Fruit fly (Drosophila melanogaster) Kc167 (cell line): Measurements from ENCODE around the gene SmydA-2.

Experiments
- h ChIP-seq: fragments of >200 bp; optimal IDR thresholded peaks from 3 replicates; lab custom pipeline; 2018; ENCODE audit warnings: missing external identifiers
- psq ChIP-seq: fragments of >200 bp; optimal IDR thresholded peaks from 2 replicates; lab custom pipeline; 2017; ENCODE audit warnings: missing external identifiers

DNA sequence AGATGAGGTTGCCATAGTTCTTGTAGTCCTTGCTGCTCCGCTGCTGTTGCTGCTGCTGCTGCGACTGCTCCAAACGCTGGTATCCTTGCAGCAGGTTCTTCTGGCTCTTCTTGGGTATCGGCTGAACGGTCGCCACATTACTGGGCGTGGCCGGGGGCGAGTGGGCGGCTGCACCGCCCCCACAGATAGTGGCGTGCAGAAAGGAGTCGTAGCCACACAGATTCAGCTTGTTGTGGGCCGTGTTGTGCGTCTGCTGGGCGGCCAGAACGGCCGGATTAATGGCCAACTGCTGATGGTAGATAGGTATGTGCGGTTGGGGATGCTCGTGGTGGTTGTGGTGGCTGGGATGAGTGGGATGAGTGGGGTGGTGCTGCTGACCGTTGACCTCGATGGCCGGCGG lies 2.3 kb upstream of the SmydA-2 start:
- TF ChIP-seq psq (lab: Kevin White, UChicago) (no peak), h (lab: Kevin White, UChicago) (no peak)
